Fruit fly (Drosophila melanogaster): ENCODE measurements around the gene pck.

DNA sequence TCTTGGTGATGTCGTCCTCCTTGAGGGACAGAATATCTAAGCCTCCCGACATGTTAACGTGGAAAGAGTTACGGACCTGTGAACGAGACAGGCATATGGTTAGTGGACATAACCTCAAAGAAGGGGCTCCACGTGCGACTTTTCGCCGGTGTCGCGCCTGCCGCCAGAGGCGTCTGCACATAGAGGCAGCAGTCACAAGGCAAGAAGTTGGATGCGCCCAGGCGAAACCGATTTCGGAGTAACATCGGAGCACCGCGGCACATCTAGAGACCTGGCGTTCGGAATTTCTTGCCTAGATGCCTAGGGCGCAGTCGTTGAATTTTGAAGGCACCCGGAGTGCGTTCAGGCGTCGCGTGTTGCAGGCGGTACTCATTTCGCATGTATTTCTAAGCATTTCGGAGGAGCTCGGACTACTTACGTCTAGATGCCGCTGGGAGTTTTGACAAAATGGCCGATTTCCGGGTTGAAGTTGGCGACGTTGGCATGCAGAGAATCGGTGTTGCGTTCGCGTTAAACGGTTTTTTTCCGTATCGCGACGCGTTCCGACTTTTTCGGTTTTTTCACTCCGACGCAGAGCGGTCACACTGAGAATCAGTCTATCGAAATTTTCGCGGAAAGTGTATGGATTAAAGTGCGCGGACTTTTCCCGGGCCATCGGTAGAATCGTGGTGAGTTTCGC lies 12.5 kb downstream of the pck start, which contains the start of the genes sta and inc:
- TF ChIP-seq CG9705 (GFP tag; optimal IDR thresholded peaks at IDR 0.05) (peak; percentile 66), psq (GFP tag; optimal IDR thresholded peaks at IDR 0.05) (peak; percentile 27), usp (GFP tag; optimal IDR thresholded peaks at IDR 0.05) (no peak), sv (GFP tag; optimal IDR thresholded peaks at IDR 0.05) (peak; percentile 15), GATAd (GFP tag; optimal IDR thresholded peaks at IDR 0.05) (no peak)

Data from whole organism, wandering third instar larva.